In the genomic region with DNA sequence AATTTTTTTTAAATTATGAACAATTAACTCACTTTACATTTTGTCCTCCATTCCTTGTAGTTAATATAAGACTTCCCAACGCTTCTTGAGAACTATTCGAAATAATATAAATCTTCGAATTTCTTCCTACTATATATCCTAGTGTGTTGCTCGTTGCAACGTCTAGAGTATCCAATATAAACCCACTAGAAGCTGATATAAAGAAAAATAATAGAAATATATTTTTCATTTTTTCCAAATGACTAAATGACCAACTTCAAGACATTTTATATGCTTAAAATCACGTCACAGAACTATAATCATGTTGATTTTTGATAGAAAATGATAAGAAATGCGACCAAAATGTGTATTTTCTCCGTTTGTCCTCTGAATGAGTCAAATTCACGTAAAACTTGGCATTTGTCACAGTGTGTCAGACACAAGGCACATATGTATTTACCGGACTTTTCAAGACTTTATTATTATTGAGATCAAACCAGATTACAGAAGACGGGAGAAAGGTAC, we compare ENCODE assay signal across 3 worm cellular contexts.
TF ChIP-seq lines count a peak whose summit lies in the region.

Gene C37C3.10 (minus strand): TSS at position 51 of the 504 bp plus-strand sequence.

TF ChIP-seq in whole organism, L2 larva, 48 proteins besides CTCF, POLR2A, EP300 and RAD21:
- TF ChIP-seq fos-1 (tag; optimal IDR thresholded peaks at IDR 0.05; lab: Kevin White, UChicago) = peak; percentile 61
- no peak for TF ChIP-seq crh-2 (tag; optimal IDR thresholded peaks at IDR 0.05; lab: Kevin White, UChicago)

TF ChIP-seq in whole organism, L3 larva, 47 proteins besides CTCF, POLR2A, EP300 and RAD21:
- peak; percentile 64 for TF ChIP-seq pqm-1 (tag; optimal IDR thresholded peaks at IDR 0.05; lab: Kevin White, UChicago)
- TF ChIP-seq lin-15B (tag; optimal IDR thresholded peaks at IDR 0.05; lab: Kevin White, UChicago) = no peak
- no peak for TF ChIP-seq unc-39 (tag; optimal IDR thresholded peaks at IDR 0.05; lab: Kevin White, UChicago)
- TF ChIP-seq hmg-11 (tag; optimal IDR thresholded peaks at IDR 0.05; lab: Kevin White, UChicago) = no peak
- TF ChIP-seq fkh-10 (GFP tag; optimal IDR thresholded peaks at IDR 0.05; lab: Kevin White, UChicago) = no peak

TF ChIP-seq in whole organism, L4 larva, 104 proteins besides CTCF, POLR2A, EP300 and RAD21:
- TF ChIP-seq lin-38 (GFP tag; IDR thresholded peaks at IDR 0.05; lab: Robert Waterston, UW) (no peak), dmd-6 (GFP tag; IDR thresholded peaks at IDR 0.05; lab: Robert Waterston, UW) (peak; percentile 22; the same call in 1 of the 2 replicates)

Comparison
In these comparisons a context has a peak if more than half of its experiments do, and no peak if none do; other contexts are left out.
1. Of the 23 proteins assayed by ChIP-seq in both whole organism, L4 larva and whole organism, L2 larva: peak only in whole organism, L4 larva: none; only in whole organism, L2 larva: fos-1; in both: none; in neither: 22.